Worm (Caenorhabditis elegans) whole organism, young adult: Measurements from ENCODE around the gene twk-4.

Source experiments
- cebp-1 ChIP-seq, 2 experiments: fragments of 200-800 bp in 1 of 2; sonication (Bioruptor generic) in 1 of 2; sonication (generic microtip) in 1 of 2; IDR thresholded peaks in 1 of 2; optimal IDR thresholded peaks in 1 of 2; 2 replicates each; pipeline versions ENCODE4 v1.3.6 to Lab custom; 2017 to 2022; ENCODE audit warnings: missing compliant biosample characterization in 2 of 2, missing genetic modification characterization in 2 of 2, mild to moderate bottlenecking in 1 of 2, missing genetic modification reagents in 1 of 2, moderate library complexity in 1 of 2
- nfya-1 ChIP-seq: sonication (generic microtip); optimal IDR thresholded peaks from 2 replicates; lab custom pipeline; 2017; ENCODE audit warnings: antibody characterized with exemption, missing compliant biosample characterization, missing genetic modification characterization, borderline replicate concordance; ENCODE audit not compliant: insufficient read depth

DNA sequence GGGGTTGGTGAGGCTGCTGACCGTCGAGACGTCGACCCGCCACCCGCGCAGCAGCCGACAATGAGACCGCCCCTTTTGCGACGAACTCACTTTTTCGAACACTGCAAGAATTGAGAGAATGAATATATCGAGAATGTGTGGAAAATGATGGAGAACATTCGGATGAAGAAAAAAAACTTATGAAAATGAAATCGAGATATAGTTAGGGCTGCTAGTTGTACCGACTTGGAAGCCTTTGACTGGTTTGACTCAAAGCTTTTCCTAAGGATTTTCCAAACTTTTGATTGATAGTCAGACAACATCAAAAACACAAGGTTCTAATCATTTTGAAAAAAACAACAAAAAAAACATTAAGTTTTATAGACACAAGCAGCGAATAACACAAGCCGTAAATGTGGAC is 5.7 kb downstream of the twk-4 start, which contains the start of gene sym-2:
- TF ChIP-seq nfya-1 (tag; lab: Kevin White, UChicago) (no peak), cebp-1 (GFP tag; IDR thresholded peaks at IDR 0.05; lab: Robert Waterston, UW) (no peak), cebp-1 (tag; optimal IDR thresholded peaks at IDR 0.05; lab: Kevin White, UChicago) (no peak)
